Worm (Caenorhabditis elegans) whole organism, late embryonic: ENCODE results near the gene hrg-2.

Experiments
- C38D4.7 ChIP-seq: fragments of 200-800 bp; sonication (Bioruptor generic); optimal IDR thresholded peaks from 2 replicates; lab custom pipeline; 2018; ENCODE audit warnings: mild to moderate bottlenecking, missing genetic modification characterization, moderate library complexity, missing compliant biosample characterization
- F13H6.1 ChIP-seq: sonication (generic microtip); optimal IDR thresholded peaks from 2 replicates; lab custom pipeline; 2016; ENCODE audit warnings: missing genetic modification characterization, missing compliant biosample characterization
- K09A11.1 ChIP-seq: sonication (generic microtip); optimal IDR thresholded peaks from 2 replicates; lab custom pipeline; 2017; ENCODE audit warnings: antibody characterized with exemption, mild to moderate bottlenecking, missing genetic modification characterization, missing compliant biosample characterization; ENCODE audit not compliant: insufficient read depth
- T23F11.4 ChIP-seq: fragments of 200-800 bp; sonication (Bioruptor generic); optimal IDR thresholded peaks from 2 replicates; lab custom pipeline; 2018; ENCODE audit warnings: mild to moderate bottlenecking, missing genetic modification characterization, missing compliant biosample characterization
- Y22D7AL.16 ChIP-seq: sonication (generic microtip); optimal IDR thresholded peaks from 2 replicates; lab custom pipeline; 2016; ENCODE audit warnings: missing genetic modification characterization, missing compliant biosample characterization
- ama-1 ChIP-seq: fragments of 150-350 bp; optimal IDR thresholded peaks from 2 replicates; lab custom pipeline; 2014
- ceh-14 ChIP-seq: sonication (generic microtip); optimal IDR thresholded peaks from 2 replicates; lab custom pipeline; 2016; ENCODE audit warnings: missing genotype, missing genetic modification characterization, missing compliant biosample characterization
- ceh-19 ChIP-seq: fragments of 200-800 bp; sonication (Bioruptor generic); optimal IDR thresholded peaks from 2 replicates; lab custom pipeline; 2018; ENCODE audit warnings: mild to moderate bottlenecking, missing genetic modification characterization, missing compliant biosample characterization
- ceh-22 ChIP-seq: sonication (generic microtip); optimal IDR thresholded peaks from 2 replicates; lab custom pipeline; 2017; ENCODE audit warnings: missing biosample characterization, missing genetic modification characterization
- ceh-24 ChIP-seq: sonication (generic microtip); optimal IDR thresholded peaks from 2 replicates; lab custom pipeline; 2016; ENCODE audit warnings: mild to moderate bottlenecking, missing genetic modification characterization, missing compliant biosample characterization
- ceh-31 ChIP-seq: sonication (generic microtip); optimal IDR thresholded peaks from 2 replicates; lab custom pipeline; 2016; ENCODE audit warnings: missing genetic modification characterization, missing compliant biosample characterization
- ceh-48 ChIP-seq: sonication (generic microtip); optimal IDR thresholded peaks from 2 replicates; lab custom pipeline; 2016; ENCODE audit warnings: missing genetic modification characterization, inconsistent platforms, missing compliant biosample characterization
- dmd-4 ChIP-seq: sonication (generic microtip); optimal IDR thresholded peaks from 2 replicates; lab custom pipeline; 2016; ENCODE audit warnings: borderline replicate concordance, missing genetic modification characterization, missing compliant biosample characterization
- elt-2 ChIP-seq: sonication (generic microtip); optimal IDR thresholded peaks from 2 replicates; lab custom pipeline; 2016; ENCODE audit warnings: missing genetic modification reagents, missing genetic modification characterization, missing compliant biosample characterization
- elt-4 ChIP-seq: sonication (generic microtip); optimal IDR thresholded peaks from 2 replicates; lab custom pipeline; 2016; ENCODE audit warnings: missing genetic modification characterization, missing compliant biosample characterization
- ets-4 ChIP-seq: sonication (generic microtip); optimal IDR thresholded peaks from 2 replicates; lab custom pipeline; 2016; ENCODE audit warnings: missing genetic modification characterization, missing compliant biosample characterization
- eyg-1 ChIP-seq: sonication (generic microtip); optimal IDR thresholded peaks from 2 replicates; lab custom pipeline; 2016; ENCODE audit warnings: missing genotype, missing genetic modification characterization, missing compliant biosample characterization
- fkh-10 ChIP-seq: fragments of 150-350 bp; optimal IDR thresholded peaks from 2 replicates; lab custom pipeline; 2014; ENCODE audit warnings: missing biosample characterization, missing genetic modification reagents, missing genetic modification characterization
- gmeb-2 ChIP-seq: sonication (generic microtip); optimal IDR thresholded peaks from 2 replicates; lab custom pipeline; 2016; ENCODE audit warnings: missing genetic modification characterization, inconsistent platforms, missing compliant biosample characterization
- hlh-13 ChIP-seq: fragments of 200-800 bp; sonication (Bioruptor generic); optimal IDR thresholded peaks from 2 replicates; lab custom pipeline; 2018; ENCODE audit warnings: mild to moderate bottlenecking, missing genetic modification characterization, missing compliant biosample characterization
- lin-11 ChIP-seq: fragments of 200-800 bp; sonication (Bioruptor generic); optimal IDR thresholded peaks from 2 replicates; lab custom pipeline; 2018; ENCODE audit warnings: mild to moderate bottlenecking, missing genetic modification characterization, missing compliant biosample characterization
- npax-4 ChIP-seq: sonication (generic microtip); optimal IDR thresholded peaks from 2 replicates; lab custom pipeline; 2016; ENCODE audit warnings: missing genetic modification characterization, missing compliant biosample characterization
- odd-2 ChIP-seq: sonication (generic microtip); optimal IDR thresholded peaks from 2 replicates; lab custom pipeline; 2017; ENCODE audit warnings: antibody characterized with exemption, mild to moderate bottlenecking, missing genetic modification characterization, missing compliant biosample characterization
- pag-3 ChIP-seq: sonication (generic microtip); optimal IDR thresholded peaks from 2 replicates; lab custom pipeline; 2016; ENCODE audit warnings: missing compliant biosample characterization, missing genetic modification characterization, borderline replicate concordance
- pat-9 ChIP-seq: fragments of 200-800 bp; sonication (Bioruptor generic); optimal IDR thresholded peaks from 2 replicates; lab custom pipeline; 2018; ENCODE audit warnings: mild to moderate bottlenecking, missing genetic modification characterization, moderate library complexity, missing compliant biosample characterization
- pha-4 ChIP-seq: fragments of 150-350 bp; optimal IDR thresholded peaks from 2 replicates; lab custom pipeline; 2018; ENCODE audit warnings: missing biosample characterization, missing genetic modification reagents, missing genetic modification characterization
- pqm-1 ChIP-seq: sonication (generic microtip); optimal IDR thresholded peaks from 2 replicates; lab custom pipeline; 2016; ENCODE audit warnings: missing genetic modification characterization, missing compliant biosample characterization
- sdc-2 ChIP-seq: sonication (generic microtip); optimal IDR thresholded peaks from 2 replicates; lab custom pipeline; 2016; ENCODE audit warnings: missing genotype, missing genetic modification characterization, missing compliant biosample characterization
- sox-4 ChIP-seq: sonication (generic microtip); optimal IDR thresholded peaks from 2 replicates; lab custom pipeline; 2017; ENCODE audit warnings: mild to moderate bottlenecking, missing genetic modification characterization, inconsistent platforms, missing compliant biosample characterization
- syd-9 ChIP-seq: sonication (generic microtip); optimal IDR thresholded peaks from 2 replicates; lab custom pipeline; 2016; ENCODE audit warnings: mild to moderate bottlenecking, missing genetic modification characterization, moderate library complexity, missing compliant biosample characterization
- tbx-2 ChIP-seq: sonication (generic microtip); optimal IDR thresholded peaks from 2 replicates; lab custom pipeline; 2016; ENCODE audit warnings: missing genetic modification characterization, missing compliant biosample characterization
- ttx-3 ChIP-seq: sonication (generic microtip); optimal IDR thresholded peaks from 2 replicates; lab custom pipeline; 2016; ENCODE audit warnings: missing genetic modification reagents, missing genetic modification characterization, missing compliant biosample characterization
- unc-42 ChIP-seq: sonication (generic microtip); optimal IDR thresholded peaks from 2 replicates; lab custom pipeline; 2016; ENCODE audit warnings: missing genotype, missing genetic modification characterization, missing compliant biosample characterization
- unc-55 ChIP-seq: sonication (generic microtip); optimal IDR thresholded peaks from 2 replicates; lab custom pipeline; 2017; ENCODE audit warnings: missing biosample characterization, missing genetic modification reagents, missing genetic modification characterization
- unc-86 ChIP-seq: sonication (generic microtip); optimal IDR thresholded peaks from 2 replicates; lab custom pipeline; 2016; ENCODE audit warnings: missing genetic modification characterization, missing compliant biosample characterization
- ztf-16 ChIP-seq: sonication (generic microtip); optimal IDR thresholded peaks from 2 replicates; lab custom pipeline; 2017; ENCODE audit warnings: missing genetic modification characterization, missing compliant biosample characterization

The hrg-2 gene

DNA sequence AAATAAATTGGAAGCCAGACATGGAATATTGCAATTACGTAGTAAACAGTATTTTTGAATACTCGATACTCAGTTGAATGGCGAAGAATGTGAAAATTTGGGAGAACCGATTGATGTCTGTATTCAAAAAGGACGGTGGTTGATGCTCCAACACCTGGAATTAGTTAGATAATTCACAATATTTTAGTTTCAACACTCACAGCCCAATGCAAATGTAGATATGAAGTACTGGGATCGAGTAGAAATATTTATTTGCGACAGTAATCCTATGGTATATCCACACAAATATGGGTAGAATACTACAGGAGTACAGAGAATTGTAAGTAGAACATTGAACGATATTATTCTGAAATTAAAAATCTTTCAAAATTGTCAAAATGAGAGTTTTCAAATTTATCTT lies 22.8 kb upstream of the hrg-2 start:
- no peak for TF ChIP-seq lin-11 (tag; lab: Kevin White, UChicago)
- TF ChIP-seq sox-4 (tag; lab: Kevin White, UChicago), result no peak
- TF ChIP-seq ceh-22 (tag; lab: Kevin White, UChicago), result no peak
- no peak for TF ChIP-seq eyg-1 (tag; lab: Kevin White, UChicago)
- no peak for TF ChIP-seq K09A11.1
- no peak for TF ChIP-seq pat-9
- no peak for TF ChIP-seq ceh-31
- no peak for TF ChIP-seq hlh-13 (GFP tag; lab: Kevin White, UChicago)
- no peak for TF ChIP-seq pha-4 (tag; lab: Kevin White, UChicago)
- no peak for TF ChIP-seq ceh-48
- no peak for TF ChIP-seq syd-9 (tag; lab: Kevin White, UChicago)
- TF ChIP-seq ceh-24 (tag; lab: Kevin White, UChicago), result no peak
- TF ChIP-seq T23F11.4 (GFP tag; lab: Kevin White, UChicago), result no peak
- TF ChIP-seq ets-4 (tag; lab: Kevin White, UChicago), result no peak
- TF ChIP-seq elt-4, result no peak
- TF ChIP-seq ttx-3 (tag; lab: Kevin White, UChicago), result no peak
- no peak for TF ChIP-seq elt-2 (tag; lab: Kevin White, UChicago)

DNA sequence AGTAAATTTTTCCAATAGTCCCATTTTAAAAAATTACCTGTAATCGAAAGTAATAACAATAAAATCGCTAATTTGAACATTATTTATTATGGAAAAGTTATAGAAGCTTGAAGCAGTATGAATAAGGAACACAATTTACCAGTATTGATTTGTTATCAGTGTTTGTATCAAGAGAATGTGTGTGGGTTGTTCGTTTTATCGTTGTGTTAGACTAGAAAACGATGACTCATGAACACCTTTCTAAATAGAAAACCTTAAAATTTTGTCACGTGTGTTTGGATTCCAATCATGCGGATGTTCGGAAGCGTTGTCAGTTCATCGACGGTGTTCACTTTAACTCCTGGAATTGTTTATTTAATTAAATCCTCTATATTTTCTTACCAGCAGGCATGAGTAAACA lies 21.8 kb upstream of the hrg-2 start, which contains the start of gene C54D10.13:
Gene C54D10.13, minus strand, starts transcription at position 179 of the 400 bp plus-strand sequence.
- TF ChIP-seq ceh-22 (tag; lab: Kevin White, UChicago), result no peak
- no peak for TF ChIP-seq T23F11.4 (GFP tag; lab: Kevin White, UChicago)
- no peak for TF ChIP-seq gmeb-2
- TF ChIP-seq ceh-48, result no peak
- no peak for TF ChIP-seq tbx-2 (tag; lab: Kevin White, UChicago)
- no peak for TF ChIP-seq dmd-4
- no peak for TF ChIP-seq pag-3 (tag; lab: Kevin White, UChicago)
- TF ChIP-seq unc-55 (GFP tag; lab: Kevin White, UChicago), result no peak
- no peak for TF ChIP-seq ama-1 (lab: Kevin White, UChicago)
- TF ChIP-seq, all 69 proteins: peak for 0

DNA sequence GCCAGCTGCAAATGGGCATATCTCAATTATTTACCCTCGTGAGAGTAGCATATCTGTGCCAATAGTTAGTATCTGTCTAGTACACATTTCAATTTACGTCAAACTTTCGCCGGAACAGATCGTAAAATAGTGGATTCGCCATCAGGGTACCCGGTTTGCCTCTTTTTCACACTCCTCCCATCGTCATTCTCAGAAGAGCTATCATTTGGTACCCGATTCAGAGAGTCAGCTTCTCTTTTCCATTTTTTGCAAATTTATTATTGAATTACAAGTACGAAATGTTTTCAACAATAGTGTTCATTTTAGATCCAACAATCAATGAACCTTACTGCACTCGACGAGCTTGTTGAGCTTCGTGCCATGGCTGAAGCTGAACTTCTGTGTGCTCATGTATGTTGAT lies 18.7 kb upstream of the hrg-2 start, which contains the start of gene C54D10.5:
Gene C54D10.5, plus strand, starts transcription at position 301 of the 400 bp plus-strand sequence.
- TF ChIP-seq dmd-4, result no peak

DNA sequence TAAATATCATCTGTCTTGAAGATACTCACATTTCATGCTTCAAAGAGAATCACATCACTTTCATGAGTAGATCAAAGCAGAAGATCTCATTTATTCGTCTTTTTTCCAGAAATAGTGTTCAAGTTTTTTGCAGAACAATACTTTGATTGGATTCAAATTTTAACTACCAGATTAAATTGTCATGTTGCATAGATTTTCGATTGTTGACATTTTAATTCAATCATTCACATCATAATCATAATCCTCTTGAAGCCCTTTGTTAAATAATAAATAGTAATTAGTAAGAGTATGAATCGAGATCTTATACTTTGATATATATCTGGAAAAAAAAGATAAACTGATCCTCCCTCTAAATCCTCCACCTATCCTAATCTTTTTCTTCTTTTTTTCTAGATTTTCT lies 17.5 kb upstream of the hrg-2 start:
- TF ChIP-seq C38D4.7 (no peak), ceh-14 (no peak), Y22D7AL.16 (tag; lab: Kevin White, UChicago) (no peak), F13H6.1 (tag; lab: Kevin White, UChicago) (no peak)

ce11 chrV:12421360-12421759 lies 11.0 kb upstream of the hrg-2 start:
- TF ChIP-seq pqm-1 (tag; lab: Kevin White, UChicago), result no peak
- TF ChIP-seq unc-42 (tag; lab: Kevin White, UChicago), result peak; percentile 53
- TF ChIP-seq ceh-31, result peak; percentile 62

- TF ChIP-seq ceh-19 (GFP tag; lab: Kevin White, UChicago) (no peak), sdc-2 (tag; lab: Kevin White, UChicago) (no peak), unc-55 (GFP tag; lab: Kevin White, UChicago) (no peak), elt-4 (no peak), unc-86 (tag; lab: Kevin White, UChicago) (no peak), lin-11 (tag; lab: Kevin White, UChicago) (no peak), ceh-14 (no peak), tbx-2 (tag; lab: Kevin White, UChicago) (no peak), hlh-13 (GFP tag; lab: Kevin White, UChicago) (no peak), fkh-10 (GFP tag; lab: Kevin White, UChicago) (no peak), odd-2 (no peak), npax-4 (tag; lab: Kevin White, UChicago) (no peak), ztf-16 (tag; lab: Kevin White, UChicago) (no peak), elt-2 (tag; lab: Kevin White, UChicago) (no peak)
These were observed 10.5 kb upstream of the hrg-2 start, which contains the start of gene C54D10.4 for ce11 chrV:12420843-12421242. Gene C54D10.4, minus strand, starts transcription at chrV:12420943.
